Worm (Caenorhabditis elegans): ENCODE results near the gene F44D12.19.

DNA sequence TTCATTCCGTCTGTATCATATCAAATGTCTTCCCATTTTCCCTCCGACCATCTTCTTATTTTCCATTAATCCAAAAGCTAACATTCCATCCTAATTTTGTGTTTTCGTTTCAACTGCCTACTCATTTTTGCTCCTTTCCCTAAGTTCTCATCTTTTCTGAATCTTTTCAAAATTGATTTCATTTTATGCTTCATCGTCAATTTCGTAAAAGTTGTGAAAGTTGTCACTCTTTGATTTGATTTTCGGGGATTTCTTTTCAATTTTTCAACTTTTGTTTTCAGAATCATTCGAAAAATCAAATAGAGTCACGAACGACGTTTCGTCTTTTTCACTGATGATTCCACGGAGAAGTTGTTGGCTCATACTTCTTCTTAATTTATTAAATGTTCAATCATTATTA lies 46.2 kb downstream of the F44D12.19 start, which contains the start of gene cwn-2:
- TF ChIP-seq ztf-23 (GFP tag; IDR thresholded peaks at IDR 0.05) (no peak), flt-1 (GFP tag; IDR thresholded peaks at IDR 0.05) (no peak), ref-1 (GFP tag; conservative IDR thresholded peaks at IDR 0.05) (no peak), tab-1 (GFP tag; IDR thresholded peaks at IDR 0.05) (no peak), cog-1 (tag; optimal IDR thresholded peaks at IDR 0.05) (no peak), ztf-29 (GFP tag; IDR thresholded peaks at IDR 0.05) (no peak), med-1 (GFP tag; optimal IDR thresholded peaks at IDR 0.05; ENCODE audit: insufficient read depth) (no peak), klf-2 (GFP tag; conservative IDR thresholded peaks at IDR 0.05) (no peak), T22C8.4 (GFP tag; IDR thresholded peaks at IDR 0.05) (no peak)

Measured in whole organism, midembryonic.